Worm (Caenorhabditis elegans) whole organism, L3 larva: Measurements from ENCODE around the gene rpi-2.

Experiments used
- R02D3.7 ChIP-seq: fragments of 150-350 bp; optimal IDR thresholded peaks from 2 replicates; lab custom pipeline; 2014; ENCODE audit warnings: missing biosample characterization, missing genetic modification characterization
- ama-1 ChIP-seq: fragments of 150-350 bp; optimal IDR thresholded peaks from 2 replicates; lab custom pipeline; 2018
- nhr-12 ChIP-seq: fragments of 150-350 bp; optimal IDR thresholded peaks from 2 replicates; lab custom pipeline; 2014; ENCODE audit warnings: missing biosample characterization, missing genetic modification characterization
- nhr-28 ChIP-seq: fragments of 150-350 bp; optimal IDR thresholded peaks from 2 replicates; lab custom pipeline; 2014; ENCODE audit warnings: missing biosample characterization, missing genetic modification characterization
- skn-1 ChIP-seq: fragments of 150-350 bp; optimal IDR thresholded peaks from 2 replicates; lab custom pipeline; 2014; ENCODE audit warnings: missing biosample characterization, missing genetic modification characterization
- snpc-4 ChIP-seq: fragments of 150-350 bp; optimal IDR thresholded peaks from 2 replicates; lab custom pipeline; 2014; ENCODE audit warnings: missing biosample characterization, missing genetic modification characterization

ce11 chrIV:1682066-1682465 lies 29.0 kb upstream of the rpi-2 start, which contains the start of gene Y41D4B.24:
- TF ChIP-seq nhr-28 (tag; lab: Kevin White, UChicago), result no peak
- TF ChIP-seq snpc-4 (tag; lab: Kevin White, UChicago), result no peak
- no peak for TF ChIP-seq R02D3.7
- TF ChIP-seq skn-1, result no peak
- no peak for TF ChIP-seq ama-1 (lab: Kevin White, UChicago)
- no peak for TF ChIP-seq nhr-12 (tag; lab: Kevin White, UChicago)
